Fruit fly (Drosophila melanogaster) whole organism, embryonic: Measurements from ENCODE around the gene Trl.
A peak's percentile ranks its signal among the peaks of the same experiment; 100 is the strongest.

Experiments used
- CG10543 ChIP-seq: fragments of 200-800 bp; sonication (Bioruptor generic); optimal IDR thresholded peaks from 3 replicates; lab custom pipeline; 2017; ENCODE audit warnings: missing biosample characterization, mild to moderate bottlenecking, missing genetic modification characterization, moderate library complexity
- MBD-R2 ChIP-seq: fragments of 200-800 bp; sonication (Bioruptor generic); IDR thresholded peaks from 2 replicates; pipeline ENCODE4 v1.3.6; 2022; ENCODE audit warnings: missing biosample characterization, missing genetic modification characterization

- TF ChIP-seq MBD-R2 (peak; percentile 25; the same call in 1 of the 2 replicates), CG10543 (GFP tag; lab: Kevin White, UChicago) (peak; percentile 87)
These were observed 3.1 kb downstream of the Trl start, which contains the start of gene CG42507 for dm6 chr3L:14757464-14758384.
